Fruit fly (Drosophila melanogaster): Measurements from ENCODE around the gene Ir68a.
A peak's percentile ranks its signal among the peaks of the same experiment; 100 is the strongest.

Ir68a gene

dm6 chr3L:11260737-11261455 is 24.9 kb upstream of the Ir68a start (continued):
- TF ChIP-seq zen2 (GFP tag; IDR thresholded peaks at IDR 0.05; ENCODE audit: partially characterized antibody), result no peak
- TF ChIP-seq luna (GFP tag; optimal IDR thresholded peaks at IDR 0.05), result no peak
- TF ChIP-seq p53 (GFP tag; optimal IDR thresholded peaks at IDR 0.05), result no peak
- peak; percentile 13; the same call in 1 of the 2 replicates for TF ChIP-seq E2f2 (GFP tag; IDR thresholded peaks at IDR 0.05)
- no peak for TF ChIP-seq CG17912 (GFP tag; optimal IDR thresholded peaks at IDR 0.05)
- TF ChIP-seq B-H1 (GFP tag; IDR thresholded peaks at IDR 0.05), result peak; percentile 41; the same call in 2 of the 3 replicates
- peak; percentile 53; the same call in 1 of the 2 replicates for TF ChIP-seq dimm (GFP tag; IDR thresholded peaks at IDR 0.05)
- peak; percentile 83 for TF ChIP-seq dmrt11E (tag; optimal IDR thresholded peaks at IDR 0.05)
- peak; percentile 61 for TF ChIP-seq CG2120 (GFP tag; optimal IDR thresholded peaks at IDR 0.05)
- no peak for TF ChIP-seq HLHmδ (GFP tag; optimal IDR thresholded peaks at IDR 0.05)
- TF ChIP-seq mam (GFP tag; optimal IDR thresholded peaks at IDR 0.05), result peak; percentile 22
- peak; percentile 33 for TF ChIP-seq Hmx (GFP tag; optimal IDR thresholded peaks at IDR 0.05)
- no peak for TF ChIP-seq Lpt (GFP tag; optimal IDR thresholded peaks at IDR 0.05)
- TF ChIP-seq YL-1 (GFP tag; optimal IDR thresholded peaks at IDR 0.05), result no peak
- TF ChIP-seq Side (GFP tag; optimal IDR thresholded peaks at IDR 0.05), result no peak
- TF ChIP-seq Bteb2 (GFP tag; optimal IDR thresholded peaks at IDR 0.05), result peak; percentile 32
- no peak for TF ChIP-seq CG11696 (GFP tag; IDR thresholded peaks at IDR 0.05)
- TF ChIP-seq chinmo (GFP tag; IDR thresholded peaks at IDR 0.05; ENCODE audit: partially characterized antibody), result no peak; the same call in 2 of the 4 replicates
- no peak for TF ChIP-seq CG11398 (GFP tag; optimal IDR thresholded peaks at IDR 0.05)
- peak; percentile 85 for TF ChIP-seq HLH3B (GFP tag; IDR thresholded peaks at IDR 0.05)
- peak; percentile 99 for TF ChIP-seq CG4360 (GFP tag; IDR thresholded peaks at IDR 0.05)
- TF ChIP-seq sob (GFP tag; IDR thresholded peaks at IDR 0.05), result peak; percentile 72
- TF ChIP-seq CG3726 (GFP tag; IDR thresholded peaks at IDR 0.05), result peak; percentile 63; the same call in 1 of the 3 replicates
- TF ChIP-seq br (optimal IDR thresholded peaks at IDR 0.05), result no peak
- no peak for TF ChIP-seq CG4328 (GFP tag; optimal IDR thresholded peaks at IDR 0.05)
- TF ChIP-seq kni (GFP tag; optimal IDR thresholded peaks at IDR 0.05), result no peak
- peak; percentile 69 for TF ChIP-seq CG1603 (tag; optimal IDR thresholded peaks at IDR 0.05)
- no peak for TF ChIP-seq en (GFP tag; optimal IDR thresholded peaks at IDR 0.05)
- peak; percentile 77 for TF ChIP-seq CG13424 (tag; optimal IDR thresholded peaks at IDR 0.05)
- TF ChIP-seq ind (GFP tag; optimal IDR thresholded peaks at IDR 0.05), result no peak
- TF ChIP-seq CG15514 (GFP tag; optimal IDR thresholded peaks at IDR 0.05), result no peak
- no peak for TF ChIP-seq Mes4 (GFP tag; optimal IDR thresholded peaks at IDR 0.05)
- no peak for TF ChIP-seq CG16813 (GFP tag; IDR thresholded peaks at IDR 0.05; ENCODE audit: partially characterized antibody)
- TF ChIP-seq pum (GFP tag; optimal IDR thresholded peaks at IDR 0.05), result peak; percentile 36
- TF ChIP-seq Deaf1 (tag; optimal IDR thresholded peaks at IDR 0.05), result no peak
- no peak for TF ChIP-seq Max (GFP tag; optimal IDR thresholded peaks at IDR 0.05)
- TF ChIP-seq CG15269 (tag; optimal IDR thresholded peaks at IDR 0.05), result peak; percentile 79
- TF ChIP-seq Xrp1 (GFP tag; IDR thresholded peaks at IDR 0.05), result peak; percentile 86
- no peak for TF ChIP-seq bigmax (GFP tag; optimal IDR thresholded peaks at IDR 0.05)
- peak; percentile 53 for TF ChIP-seq Spps (tag; optimal IDR thresholded peaks at IDR 0.05)
- peak; percentile 16 for TF ChIP-seq CG8290 (GFP tag; optimal IDR thresholded peaks at IDR 0.05)
- TF ChIP-seq CG8290 (tag; optimal IDR thresholded peaks at IDR 0.05), result peak in 1 of 2 experiments; percentile 40
- TF ChIP-seq CG6791 (GFP tag; IDR thresholded peaks at IDR 0.05; ENCODE audit: partially characterized antibody), result no peak
- TF ChIP-seq emc (GFP tag; optimal IDR thresholded peaks at IDR 0.05), result no peak
- no peak for TF ChIP-seq CG8359 (GFP tag; optimal IDR thresholded peaks at IDR 0.05; ENCODE audit: borderline replicate concordance)
- peak; percentile 15 for TF ChIP-seq CG16815 (GFP tag; optimal IDR thresholded peaks at IDR 0.05)
- TF ChIP-seq NK7.1 (GFP tag; optimal IDR thresholded peaks at IDR 0.05), result no peak
- TF ChIP-seq CG17802 (tag; optimal IDR thresholded peaks at IDR 0.05), result peak; percentile 19
- peak; percentile 66 for TF ChIP-seq sisA (GFP tag; IDR thresholded peaks at IDR 0.05)
- no peak for TF ChIP-seq pros (GFP tag; optimal IDR thresholded peaks at IDR 0.05)

Data from whole organism, embryonic.